Worm (Caenorhabditis elegans) whole organism, young adult: Measurements from ENCODE around the gene B0228.9.

ENCODE experiments used
- B0261.1 ChIP-seq: sonication (generic microtip); optimal IDR thresholded peaks from 2 replicates; lab custom pipeline; 2016; ENCODE audit warnings: mild to moderate bottlenecking, missing genetic modification characterization, moderate library complexity, missing compliant biosample characterization
- B0336.3 ChIP-seq: fragments of 200-800 bp; sonication (Bioruptor generic); IDR thresholded peaks from 2 replicates; pipeline ENCODE4 v1.3.6; 2022; ENCODE audit warnings: missing genetic modification characterization, missing compliant biosample characterization
- C17E4.6 ChIP-seq: fragments of 200-800 bp; sonication (Bioruptor generic); IDR thresholded peaks from 2 replicates; pipeline ENCODE4 v1.3.6; 2022; ENCODE audit warnings: missing genetic modification reagents, missing genetic modification characterization, missing compliant biosample characterization
- F10E7.11 ChIP-seq: sonication (generic microtip); optimal IDR thresholded peaks from 2 replicates; lab custom pipeline; 2017; ENCODE audit warnings: mild to moderate bottlenecking, missing genetic modification characterization, moderate library complexity, missing compliant biosample characterization
- F37B4.10 ChIP-seq: fragments of 200-800 bp; sonication (Bioruptor generic); IDR thresholded peaks from 2 replicates; pipeline ENCODE4 v1.3.6; 2022; ENCODE audit warnings: missing genetic modification characterization, missing compliant biosample characterization
- F57C9.4 ChIP-seq: sonication (generic microtip); optimal IDR thresholded peaks from 2 replicates; lab custom pipeline; 2017; ENCODE audit warnings: mild to moderate bottlenecking, missing genetic modification characterization, missing compliant biosample characterization
- T07F8.4 ChIP-seq: sonication (generic microtip); optimal IDR thresholded peaks from 2 replicates; lab custom pipeline; 2016; ENCODE audit warnings: mild to moderate bottlenecking, missing genetic modification characterization, moderate library complexity, missing compliant biosample characterization
- Y53G8AR.9 ChIP-seq: fragments of 200-800 bp; sonication (Bioruptor generic); conservative IDR thresholded peaks from 2 replicates; pipeline ENCODE4 v1.3.6; 2022; ENCODE audit warnings: missing genetic modification reagents, missing genetic modification characterization, missing compliant biosample characterization
- Y56A3A.18 ChIP-seq: fragments of 200-800 bp; sonication (Bioruptor generic); IDR thresholded peaks from 2 replicates; pipeline ENCODE4 v1.3.6; 2022; ENCODE audit warnings: missing genetic modification reagents, missing genetic modification characterization, missing compliant biosample characterization
- Y95B8A.8 ChIP-seq: fragments of 200-800 bp; sonication (Bioruptor generic); IDR thresholded peaks from 2 replicates; pipeline ENCODE4 v1.3.6; 2022; ENCODE audit warnings: missing genetic modification reagents, missing genetic modification characterization, missing compliant biosample characterization
- akir-1 ChIP-seq: fragments of 200-800 bp; sonication (Bioruptor generic); optimal IDR thresholded peaks from 2 replicates; lab custom pipeline; 2018; ENCODE audit warnings: mild to moderate bottlenecking, missing genetic modification characterization, moderate library complexity, missing compliant biosample characterization
- ama-1 ChIP-seq, 3 experiments: fragments of 150-350 bp in 1 of 3; sonication (generic microtip) in 2 of 3; optimal IDR thresholded peaks; 2 replicates each; lab custom pipeline; 2014 to 2018; ENCODE audit warnings: missing biosample characterization in 2 of 3, missing genetic modification characterization in 2 of 3, missing genetic modification reagents in 2 of 3
- aptf-2 ChIP-seq: fragments of 200-800 bp; sonication (Bioruptor generic); conservative IDR thresholded peaks from 2 replicates; pipeline ENCODE4 v1.3.6; 2022; ENCODE audit warnings: missing genetic modification reagents, missing genetic modification characterization, missing compliant biosample characterization
- cebp-2 ChIP-seq: fragments of 200-800 bp; sonication (Bioruptor generic); IDR thresholded peaks from 2 replicates; pipeline ENCODE4 v1.3.6; 2022; ENCODE audit warnings: missing genetic modification characterization, missing compliant biosample characterization
- ceh-100 ChIP-seq: fragments of 200-800 bp; sonication (Bioruptor generic); IDR thresholded peaks from 2 replicates; pipeline ENCODE4 v1.3.6; 2022; ENCODE audit warnings: missing genetic modification reagents, missing genetic modification characterization, missing compliant biosample characterization
- ceh-58 ChIP-seq: fragments of 200-800 bp; sonication (Bioruptor generic); IDR thresholded peaks from 2 replicates; pipeline ENCODE4 v1.3.6; 2022; ENCODE audit warnings: missing genetic modification characterization, missing compliant biosample characterization
- ceh-91 ChIP-seq: fragments of 200-800 bp; sonication (Bioruptor generic); IDR thresholded peaks from 2 replicates; pipeline ENCODE4 v1.3.6; 2022; ENCODE audit warnings: missing genetic modification reagents, missing genetic modification characterization, missing compliant biosample characterization
- chd-7 ChIP-seq: sonication (generic microtip); optimal IDR thresholded peaks from 2 replicates; lab custom pipeline; 2016; ENCODE audit warnings: mild to moderate bottlenecking, missing genetic modification characterization, moderate library complexity, missing compliant biosample characterization
- die-1 ChIP-seq: sonication (generic microtip); optimal IDR thresholded peaks from 2 replicates; lab custom pipeline; 2016; ENCODE audit warnings: missing genotype, mild to moderate bottlenecking, missing genetic modification characterization, missing compliant biosample characterization
- dox-1 ChIP-seq: fragments of 200-800 bp; sonication (Bioruptor generic); IDR thresholded peaks from 2 replicates; pipeline ENCODE4 v1.3.6; 2022; ENCODE audit warnings: missing genetic modification reagents, missing genetic modification characterization, missing compliant biosample characterization
- dpl-1 ChIP-seq: fragments of 150-350 bp; optimal IDR thresholded peaks from 2 replicates; lab custom pipeline; 2014; ENCODE audit warnings: missing biosample characterization, missing genetic modification reagents, missing genetic modification characterization
- egl-44 ChIP-seq: fragments of 200-800 bp; sonication (Bioruptor generic); IDR thresholded peaks from 2 replicates; pipeline ENCODE4 v1.3.6; 2022; ENCODE audit warnings: missing genetic modification reagents, missing genetic modification characterization, missing compliant biosample characterization
- ekl-4 ChIP-seq: fragments of 200-800 bp; sonication (Bioruptor generic); IDR thresholded peaks from 2 replicates; pipeline ENCODE4 v1.3.6; 2022; ENCODE audit warnings: missing genetic modification reagents, missing genetic modification characterization, missing compliant biosample characterization
- lag-1 ChIP-seq: fragments of 200-800 bp; sonication (Bioruptor generic); IDR thresholded peaks from 2 replicates; pipeline ENCODE4 v1.3.6; 2022; ENCODE audit warnings: missing genetic modification reagents, missing genetic modification characterization, missing compliant biosample characterization
- let-607 ChIP-seq, 2 experiments: fragments of 200-800 bp in 1 of 2; sonication (Bioruptor generic) in 1 of 2; sonication (generic microtip) in 1 of 2; optimal IDR thresholded peaks; 2 replicates each; lab custom pipeline; 2016 to 2018; ENCODE audit warnings: mild to moderate bottlenecking in 2 of 2, missing compliant biosample characterization in 2 of 2, missing genetic modification characterization in 2 of 2, moderate library complexity in 2 of 2, missing genotype in 1 of 2
- lin-40 ChIP-seq: sonication (generic microtip); optimal IDR thresholded peaks from 2 replicates; lab custom pipeline; 2016; ENCODE audit warnings: missing genetic modification characterization, mild to moderate bottlenecking, missing compliant biosample characterization, missing genotype, missing genetic modification reagents
- madf-10 ChIP-seq: sonication (generic microtip); optimal IDR thresholded peaks from 2 replicates; lab custom pipeline; 2016; ENCODE audit warnings: mild to moderate bottlenecking, missing genetic modification characterization, missing compliant biosample characterization
- madf-8 ChIP-seq: fragments of 200-800 bp; sonication (Bioruptor generic); conservative IDR thresholded peaks from 2 replicates; pipeline ENCODE4 v1.3.6; 2022; ENCODE audit warnings: missing genetic modification reagents, missing genetic modification characterization, missing compliant biosample characterization
- mcd-1 ChIP-seq: fragments of 200-800 bp; sonication (Bioruptor generic); IDR thresholded peaks from 2 replicates; pipeline ENCODE4 v1.3.6; 2022; ENCODE audit warnings: missing genetic modification reagents, missing genetic modification characterization, missing compliant biosample characterization
- mel-28 ChIP-seq: sonication (generic microtip); optimal IDR thresholded peaks from 2 replicates; lab custom pipeline; 2016; ENCODE audit warnings: borderline replicate concordance, mild to moderate bottlenecking, missing genetic modification characterization, missing compliant biosample characterization
- mxl-1 ChIP-seq: sonication (generic microtip); optimal IDR thresholded peaks from 2 replicates; lab custom pipeline; 2016; ENCODE audit warnings: missing genetic modification characterization, missing compliant biosample characterization
- nfya-1 ChIP-seq: sonication (generic microtip); optimal IDR thresholded peaks from 2 replicates; lab custom pipeline; 2017; ENCODE audit warnings: antibody characterized with exemption, missing compliant biosample characterization, missing genetic modification characterization, borderline replicate concordance; ENCODE audit not compliant: insufficient read depth
- pbrm-1 ChIP-seq: fragments of 200-800 bp; sonication (Bioruptor generic); IDR thresholded peaks from 2 replicates; pipeline ENCODE4 v1.3.6; 2022; ENCODE audit warnings: missing genetic modification reagents, missing genetic modification characterization, missing compliant biosample characterization
- rcor-1 ChIP-seq: fragments of 200-800 bp; sonication (Bioruptor generic); IDR thresholded peaks from 2 replicates; pipeline ENCODE4 v1.3.6; 2022; ENCODE audit warnings: missing genetic modification reagents, missing genetic modification characterization, missing compliant biosample characterization
- sea-2 ChIP-seq: fragments of 200-800 bp; sonication (Bioruptor generic); IDR thresholded peaks from 2 replicates; pipeline ENCODE4 v1.3.6; 2022; ENCODE audit warnings: missing genetic modification characterization, missing compliant biosample characterization
- somi-1 ChIP-seq: fragments of 200-800 bp; sonication (Bioruptor generic); optimal IDR thresholded peaks from 2 replicates; lab custom pipeline; 2018; ENCODE audit warnings: mild to moderate bottlenecking, missing genetic modification characterization, missing compliant biosample characterization
- sptf-2 ChIP-seq: fragments of 200-800 bp; sonication (Bioruptor generic); optimal IDR thresholded peaks from 2 replicates; lab custom pipeline; 2018; ENCODE audit warnings: mild to moderate bottlenecking, missing genetic modification characterization, missing compliant biosample characterization
- tbp1 ChIP-seq: fragments of 200-800 bp; sonication (Bioruptor generic); optimal IDR thresholded peaks from 2 replicates; lab custom pipeline; 2018; ENCODE audit warnings: mild to moderate bottlenecking, missing genetic modification characterization, missing compliant biosample characterization
- tlf-1 ChIP-seq: fragments of 200-800 bp; sonication (Bioruptor generic); optimal IDR thresholded peaks from 2 replicates; lab custom pipeline; 2018; ENCODE audit warnings: mild to moderate bottlenecking, missing genetic modification characterization, missing compliant biosample characterization
- unc-130 ChIP-seq: sonication (generic microtip); optimal IDR thresholded peaks from 2 replicates; lab custom pipeline; 2016; ENCODE audit warnings: missing genetic modification reagents, missing genetic modification characterization, missing compliant biosample characterization
- ztf-26 ChIP-seq: sonication (generic microtip); optimal IDR thresholded peaks from 2 replicates; lab custom pipeline; 2017; ENCODE audit warnings: missing genetic modification characterization, missing compliant biosample characterization
- ztf-3 ChIP-seq: fragments of 200-800 bp; sonication (Bioruptor generic); optimal IDR thresholded peaks from 2 replicates; lab custom pipeline; 2018; ENCODE audit warnings: mild to moderate bottlenecking, missing genetic modification characterization, missing compliant biosample characterization

Gene B0228.9

DNA sequence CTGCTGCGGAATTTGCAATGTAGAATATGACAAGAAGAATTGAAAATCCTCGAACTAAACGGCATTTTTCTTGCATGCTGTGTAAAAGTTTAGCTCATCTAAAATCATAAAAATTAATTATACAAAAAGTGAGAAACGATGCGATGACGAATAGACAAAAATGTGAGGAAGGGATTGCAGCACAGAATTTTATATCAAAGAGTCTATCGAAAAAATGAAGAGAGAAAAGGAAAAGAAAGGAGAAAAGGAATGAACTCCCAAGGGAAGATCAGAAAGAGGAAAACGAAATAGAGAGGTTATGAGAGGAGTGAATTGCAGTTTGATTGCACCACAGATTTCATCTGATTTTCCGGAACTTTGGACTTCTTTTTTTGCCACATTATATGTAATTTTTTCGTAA is 30.8 kb upstream of the B0228.9 start, which contains the start of gene glr-4:
glr-4 (minus strand) TSS at position 101 of the 400 bp plus-strand sequence.
- TF ChIP-seq egl-44: no peak
- TF ChIP-seq ama-1 (optimal IDR thresholded peaks at IDR 0.05; lab: Kevin White, UChicago): no peak
- no peak for TF ChIP-seq ama-1 (GFP tag; optimal IDR thresholded peaks at IDR 0.05; lab: Kevin White, UChicago)
- TF ChIP-seq ceh-100 (GFP tag; lab: Robert Waterston, UW): no peak
- TF ChIP-seq Y53G8AR.9 (GFP tag; lab: Robert Waterston, UW): no peak
- TF ChIP-seq die-1: no peak
- TF ChIP-seq T07F8.4 (tag; lab: Kevin White, UChicago): no peak
- TF ChIP-seq dpl-1 (GFP tag; lab: Kevin White, UChicago): no peak
- TF ChIP-seq ceh-58 (GFP tag; lab: Robert Waterston, UW): no peak
- TF ChIP-seq tlf-1: no peak
- no peak for TF ChIP-seq sea-2 (GFP tag; lab: Robert Waterston, UW)
- TF ChIP-seq, all 124 proteins: peak for 0

DNA sequence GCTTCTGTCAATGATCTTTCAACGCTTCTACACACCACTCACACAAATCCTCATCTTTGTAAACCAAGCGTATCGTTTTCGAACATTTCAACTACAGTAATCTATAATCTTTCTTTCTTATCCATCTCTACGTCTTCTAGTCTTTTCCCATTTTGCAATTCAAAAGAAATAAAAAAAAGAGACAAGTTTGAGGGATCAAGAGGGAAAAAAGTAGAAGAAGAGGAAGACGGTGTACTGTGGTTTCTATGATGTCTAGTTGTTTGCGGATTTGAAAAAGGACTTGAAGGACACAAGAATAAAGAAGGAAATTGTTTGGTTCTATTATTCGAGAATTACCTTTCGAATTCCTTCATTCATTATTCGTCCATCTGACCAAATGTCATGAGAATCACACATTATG is 29.0 kb upstream of the B0228.9 start:
- TF ChIP-seq F57C9.4: no peak
- no peak for TF ChIP-seq rcor-1 (GFP tag; lab: Robert Waterston, UW)
- TF ChIP-seq akir-1: no peak

DNA sequence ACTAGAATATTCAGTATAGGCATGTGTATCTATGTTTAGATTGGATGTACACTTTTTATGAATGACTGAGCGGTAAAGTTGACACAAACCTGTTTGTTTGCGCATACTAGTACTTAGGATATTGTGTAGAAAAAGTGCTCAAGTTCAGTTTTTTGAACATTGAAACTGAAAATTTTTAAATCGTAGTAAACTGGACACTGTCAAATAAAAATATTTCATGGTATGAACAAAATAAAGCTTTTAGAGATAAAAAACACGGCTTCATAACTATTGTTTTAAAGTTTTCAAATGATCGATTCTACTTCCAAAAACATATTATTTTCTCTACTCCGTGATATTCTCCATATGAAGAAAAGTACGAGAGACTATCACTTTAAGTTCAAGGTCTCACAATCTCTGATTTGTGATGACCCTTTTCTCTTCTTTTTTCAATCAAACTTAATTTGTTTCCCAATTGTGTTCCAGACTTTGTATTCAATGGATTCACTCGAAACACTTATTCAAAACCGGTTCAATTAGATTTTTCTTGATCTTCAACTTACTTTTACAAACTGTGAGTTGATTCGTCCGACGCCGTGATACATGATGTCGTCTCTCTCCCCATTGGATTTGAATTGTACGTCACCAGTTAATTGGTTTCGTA is 28.1 kb upstream of the B0228.9 start:
- TF ChIP-seq sptf-2 (GFP tag; lab: Kevin White, UChicago) (no peak), ekl-4 (no peak), nfya-1 (no peak), pbrm-1 (GFP tag; lab: Robert Waterston, UW) (no peak), Y95B8A.8 (GFP tag; lab: Robert Waterston, UW) (no peak), lin-40 (tag; lab: Kevin White, UChicago) (no peak), T07F8.4 (tag; lab: Kevin White, UChicago) (no peak), ztf-3 (no peak)
- TF ChIP-seq, all 124 proteins: peak for 0

DNA sequence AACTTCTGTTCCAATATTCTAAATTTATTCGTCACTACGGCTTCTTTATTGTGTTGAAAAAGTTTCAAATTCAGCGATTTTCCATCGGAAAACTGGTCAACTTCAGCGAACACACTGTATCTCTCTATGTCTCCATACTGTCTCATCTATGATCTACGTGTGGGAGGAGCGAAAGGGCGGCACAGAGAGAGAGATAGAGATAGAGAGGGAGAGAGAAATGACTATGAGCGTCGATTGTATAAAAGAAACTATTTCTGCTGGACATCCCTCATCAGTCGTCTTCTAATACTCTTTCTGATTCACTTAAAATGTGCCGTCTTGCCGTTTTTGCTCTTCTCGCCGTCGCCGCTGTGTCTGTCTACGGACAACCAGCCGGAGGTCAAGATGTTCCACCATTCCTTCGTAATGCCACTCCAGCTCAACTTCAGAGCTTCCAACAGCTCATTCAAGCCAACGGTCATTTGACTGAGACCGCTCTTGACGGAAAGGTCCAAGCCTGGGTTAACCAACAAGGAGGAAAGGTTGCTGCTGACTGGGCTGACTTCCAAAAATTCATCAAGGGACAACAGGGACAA is 26.9 kb upstream of the B0228.9 start, which contains the start of gene srlf-1:
srlf-1 (plus strand) TSS at position 268 of the 575 bp plus-strand sequence.
- peak; percentile 42 for TF ChIP-seq ztf-26 (tag; lab: Kevin White, UChicago)
- no peak for TF ChIP-seq mxl-1
- TF ChIP-seq lin-40 (tag; lab: Kevin White, UChicago): peak; percentile 11
- TF ChIP-seq lag-1 (GFP tag; lab: Robert Waterston, UW): no peak
- no peak for TF ChIP-seq chd-7 (tag; lab: Kevin White, UChicago)
- no peak for TF ChIP-seq B0336.3 (GFP tag; lab: Robert Waterston, UW)
- TF ChIP-seq F37B4.10: 0 out of 2 replicates have a peak, but pooled peaks have one; percentile 18
- 0 out of 2 replicates have a peak, but pooled peaks have one; percentile 8 for TF ChIP-seq mcd-1 (GFP tag; lab: Robert Waterston, UW)
- TF ChIP-seq ama-1 (optimal IDR thresholded peaks at IDR 0.05; lab: Kevin White, UChicago): peak; percentile 43
- no peak for TF ChIP-seq ama-1 (GFP tag; optimal IDR thresholded peaks at IDR 0.05; lab: Kevin White, UChicago)
- no peak for TF ChIP-seq C17E4.6

DNA sequence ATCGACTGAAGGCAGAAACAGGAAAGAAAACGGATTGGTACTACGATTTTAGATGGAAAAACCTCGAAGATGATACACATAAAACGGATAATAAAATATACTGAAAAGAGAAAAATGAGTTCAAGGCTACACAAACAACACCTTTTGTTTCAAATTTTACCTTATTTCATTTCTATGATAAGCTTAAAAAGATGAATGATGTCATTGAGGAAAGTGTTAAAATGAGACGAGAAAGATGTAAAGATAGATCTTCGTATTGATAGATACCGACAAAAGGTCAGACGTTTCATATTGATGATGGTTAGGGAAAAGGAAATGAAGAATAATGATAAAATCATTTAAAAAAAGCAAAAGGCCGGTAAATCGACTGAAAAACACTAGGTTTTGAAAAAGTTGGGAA is 26.1 kb upstream of the B0228.9 start:
- TF ChIP-seq F10E7.11 (tag; lab: Kevin White, UChicago): no peak
- no peak for TF ChIP-seq ekl-4
- no peak for TF ChIP-seq tbp1 (GFP tag; lab: Kevin White, UChicago)
- no peak for TF ChIP-seq madf-8 (GFP tag; lab: Robert Waterston, UW)
- no peak for TF ChIP-seq mel-28 (tag; lab: Kevin White, UChicago)
- no peak for TF ChIP-seq dox-1
- no peak for TF ChIP-seq B0261.1 (tag; lab: Kevin White, UChicago)
- TF ChIP-seq Y53G8AR.9 (GFP tag; lab: Robert Waterston, UW): no peak
- TF ChIP-seq cebp-2 (GFP tag; lab: Robert Waterston, UW): no peak
- no peak for TF ChIP-seq unc-130 (GFP tag; lab: Kevin White, UChicago)
- no peak for TF ChIP-seq somi-1
- no peak for TF ChIP-seq aptf-2 (GFP tag; lab: Robert Waterston, UW)
- TF ChIP-seq let-607 (tag; optimal IDR thresholded peaks at IDR 0.05; lab: Kevin White, UChicago): no peak
- no peak for TF ChIP-seq Y56A3A.18
- TF ChIP-seq madf-10 (tag; lab: Kevin White, UChicago): no peak
- TF ChIP-seq ceh-91: no peak
